Fruit fly (Drosophila melanogaster) whole organism, wandering third instar larva: ENCODE measurements around the gene CG11997.

Experiments used
- Dif ChIP-seq: fragments of 200-275, 200-300 bp; sonication (Bioruptor generic); optimal IDR thresholded peaks from 2 replicates; lab custom pipeline; 2018; ENCODE audit warnings: missing biosample characterization, missing genetic modification characterization; ENCODE audit not compliant: partially characterized antibody
- OdsH ChIP-seq: fragments of 200-800 bp; sonication (Bioruptor generic); optimal IDR thresholded peaks from 2 replicates; lab custom pipeline; 2016; ENCODE audit warnings: missing biosample characterization, mild to moderate bottlenecking, missing genetic modification characterization
- Sp1 ChIP-seq: fragments of 200-800 bp; sonication (Bioruptor generic); optimal IDR thresholded peaks from 3 replicates; lab custom pipeline; 2019; ENCODE audit warnings: missing biosample characterization, mild to moderate bottlenecking, missing genetic modification characterization, moderate library complexity
- br ChIP-seq: fragments of 200-800 bp; sonication (Bioruptor generic); optimal IDR thresholded peaks from 2 replicates; lab custom pipeline; 2016; ENCODE audit warnings: missing biosample characterization, missing genetic modification characterization
- lola ChIP-seq: fragments of >200 bp; optimal IDR thresholded peaks from 2 replicates; lab custom pipeline; 2017; ENCODE audit warnings: missing biosample characterization, missing genetic modification characterization
- pan ChIP-seq: fragments of >200 bp; optimal IDR thresholded peaks from 2 replicates; lab custom pipeline; 2017
- usp ChIP-seq: fragments of >200 bp; optimal IDR thresholded peaks from 2 replicates; lab custom pipeline; 2017; ENCODE audit warnings: missing biosample characterization, missing genetic modification characterization

DNA sequence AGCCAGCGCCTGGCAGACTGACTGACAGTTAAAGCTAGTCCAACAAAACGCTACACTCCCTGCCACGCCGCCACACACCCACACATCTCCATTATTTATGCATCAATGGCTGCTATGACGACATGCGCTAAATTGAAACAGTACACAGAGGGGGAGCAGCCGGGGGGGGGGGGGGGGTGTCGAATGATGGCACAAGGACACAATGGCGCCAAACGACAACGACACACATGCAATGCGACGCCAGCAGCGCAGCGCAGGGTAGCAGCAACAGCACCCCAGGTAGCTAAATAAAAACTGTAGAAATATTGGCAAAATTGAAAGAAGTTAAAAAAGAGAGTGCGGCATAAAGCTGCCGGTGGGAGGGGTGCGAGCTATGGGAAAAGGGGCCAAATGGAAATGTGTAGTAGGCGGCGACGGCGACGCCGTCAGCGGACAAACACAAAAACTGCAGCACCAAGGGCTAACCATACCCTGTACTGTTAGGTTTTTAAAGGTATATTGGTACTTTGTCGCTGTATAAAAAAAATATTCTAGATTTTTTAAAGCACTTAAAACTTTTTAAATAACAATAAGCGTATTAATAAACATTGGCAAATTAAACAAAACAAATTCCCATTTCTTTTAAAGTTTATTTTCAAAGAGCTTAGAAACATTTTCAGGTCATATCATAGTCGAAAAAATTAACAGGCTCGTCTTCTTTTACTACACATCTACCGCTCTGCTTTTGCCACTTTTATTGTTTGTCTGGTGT, 12.7 kb downstream of the CG11997 start:
- TF ChIP-seq lola (no peak), OdsH (GFP tag; lab: Kevin White, UChicago) (no peak), usp (GFP tag; lab: Kevin White, UChicago) (no peak), br (no peak), pan (lab: Kevin White, UChicago) (no peak), Sp1 (GFP tag; lab: Kevin White, UChicago) (no peak), Dif (GFP tag; lab: Kevin White, UChicago) (no peak)
